Worm (Caenorhabditis elegans): ENCODE results near the gene hhat-2.
A peak's percentile ranks its signal among the peaks of the same experiment; 100 is the strongest.
"Not testable (repeated sequence)": the region's sequence is repeated elsewhere in the genome, so short reads cannot be mapped to it uniquely, and the experiment has no call there.

Gene hhat-2

DNA sequence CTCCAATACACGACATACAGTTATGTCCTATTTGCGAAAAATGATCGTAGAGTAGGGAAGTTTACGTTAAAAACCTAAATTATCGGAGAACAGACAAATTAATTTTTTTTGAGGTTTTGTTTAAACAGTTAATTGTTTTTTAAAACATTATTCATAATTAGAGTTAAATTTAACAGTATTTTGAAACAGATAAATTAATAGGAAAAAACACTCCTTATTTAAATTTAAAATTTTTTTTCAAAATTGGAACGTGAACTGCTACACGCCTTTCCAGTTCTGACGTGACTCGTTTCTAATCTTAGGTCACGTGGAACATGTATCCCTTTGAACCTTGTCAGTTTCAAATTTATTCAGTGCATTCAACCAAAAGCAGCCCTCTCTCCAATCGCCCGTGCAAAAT, 24.8 kb upstream of the hhat-2 start, which contains the start of gene Y57G11C.52:
Gene Y57G11C.52, plus strand, starts transcription at position 301 of the 400 bp plus-strand sequence.
- TF ChIP-seq ref-1 (GFP tag; conservative IDR thresholded peaks at IDR 0.05) (no peak), tab-1 (GFP tag; IDR thresholded peaks at IDR 0.05) (no peak), klf-2 (GFP tag; conservative IDR thresholded peaks at IDR 0.05) (no peak), flt-1 (GFP tag; IDR thresholded peaks at IDR 0.05) (no peak)

DNA sequence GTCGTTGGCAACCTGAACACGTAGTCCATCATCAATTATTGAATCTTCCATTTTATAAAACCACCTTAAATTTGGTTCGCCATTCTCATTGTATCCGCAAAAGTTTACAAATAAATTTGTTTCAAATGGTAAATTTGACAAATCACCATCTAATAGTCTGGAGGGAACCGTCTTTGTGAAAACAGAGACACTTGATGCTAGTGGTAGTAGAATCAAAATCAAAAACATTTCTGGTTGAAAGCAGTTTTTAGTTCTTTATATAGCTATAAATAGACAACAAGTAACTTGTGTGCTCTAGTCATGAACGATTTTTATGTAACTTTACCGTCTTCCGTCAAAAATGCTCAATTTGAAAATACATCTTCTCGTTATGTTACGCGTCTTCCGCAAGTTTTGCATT, 14.1 kb upstream of the hhat-2 start, which contains the start of gene Y57G11C.20:
Gene Y57G11C.20, plus strand, starts transcription at position 301 of the 400 bp plus-strand sequence.
- TF ChIP-seq ref-1 (GFP tag; conservative IDR thresholded peaks at IDR 0.05); med-1 (GFP tag; optimal IDR thresholded peaks at IDR 0.05; ENCODE audit: insufficient read depth); tab-1 (GFP tag; IDR thresholded peaks at IDR 0.05): not testable (repeated sequence)

DNA sequence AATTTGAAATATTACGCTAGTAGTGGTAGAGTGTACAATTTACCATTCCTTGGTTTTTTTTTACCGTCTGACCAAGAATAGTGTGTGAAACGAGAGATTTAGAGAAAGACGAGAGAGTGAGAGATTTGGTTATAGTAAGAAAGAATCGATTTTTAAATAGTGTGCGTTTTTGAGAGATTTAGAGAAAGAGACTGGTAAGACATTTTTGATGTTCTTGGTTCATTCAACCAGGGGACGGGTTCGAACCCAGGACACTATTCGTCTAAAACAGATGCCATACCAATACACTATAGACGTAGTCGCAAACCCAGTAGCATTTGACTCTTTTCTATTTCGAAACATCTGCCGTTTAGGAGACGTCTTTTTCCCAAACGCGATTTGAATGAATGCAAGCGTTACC, 9.2 kb upstream of the hhat-2 start:
- TF ChIP-seq klf-2 (GFP tag; conservative IDR thresholded peaks at IDR 0.05) (peak; percentile 82), tab-1 (GFP tag; IDR thresholded peaks at IDR 0.05) (peak; percentile 89), ztf-29 (GFP tag; IDR thresholded peaks at IDR 0.05) (peak; percentile 89), cog-1 (tag; optimal IDR thresholded peaks at IDR 0.05) (peak; percentile 85), T22C8.4 (GFP tag; IDR thresholded peaks at IDR 0.05) (peak; percentile 91), flt-1 (GFP tag; IDR thresholded peaks at IDR 0.05) (peak; percentile 92), med-1 (GFP tag; optimal IDR thresholded peaks at IDR 0.05; ENCODE audit: insufficient read depth) (peak; percentile 34), ztf-23 (GFP tag; IDR thresholded peaks at IDR 0.05) (peak; percentile 89), ref-1 (GFP tag; conservative IDR thresholded peaks at IDR 0.05) (no peak; the same call in 1 of the 2 replicates)

DNA sequence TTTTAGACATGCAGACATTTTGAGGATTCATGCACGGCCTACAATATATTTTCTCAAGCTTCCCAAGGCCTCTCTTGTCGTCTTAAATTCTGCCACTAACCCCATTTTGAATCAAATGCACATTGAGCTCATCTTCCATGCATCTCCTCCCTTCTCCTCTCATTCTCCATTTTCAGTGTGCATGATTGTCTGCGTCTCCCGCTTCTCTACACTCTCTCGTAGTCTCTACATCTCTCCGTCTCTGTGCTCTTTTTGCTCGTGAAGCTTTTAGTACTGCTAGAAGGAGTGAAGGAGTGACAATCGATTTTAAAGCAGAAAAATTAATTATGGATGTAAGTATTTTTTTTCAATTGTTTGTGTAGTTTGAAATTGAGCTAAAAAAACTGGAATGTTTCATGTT, 8.0 kb upstream of the hhat-2 start, which contains the start of gene Y57G11C.22:
Gene Y57G11C.22, plus strand, starts transcription at position 327 of the 400 bp plus-strand sequence.
- TF ChIP-seq klf-2 (GFP tag; conservative IDR thresholded peaks at IDR 0.05) (no peak), ref-1 (GFP tag; conservative IDR thresholded peaks at IDR 0.05) (no peak), T22C8.4 (GFP tag; IDR thresholded peaks at IDR 0.05) (no peak), tab-1 (GFP tag; IDR thresholded peaks at IDR 0.05) (no peak), ztf-23 (GFP tag; IDR thresholded peaks at IDR 0.05) (no peak), flt-1 (GFP tag; IDR thresholded peaks at IDR 0.05) (no peak), med-1 (GFP tag; optimal IDR thresholded peaks at IDR 0.05; ENCODE audit: insufficient read depth) (no peak), cog-1 (tag; optimal IDR thresholded peaks at IDR 0.05) (no peak), ztf-29 (GFP tag; IDR thresholded peaks at IDR 0.05) (no peak)

- no peak for TF ChIP-seq ref-1 (GFP tag; conservative IDR thresholded peaks at IDR 0.05)
- TF ChIP-seq tab-1 (GFP tag; IDR thresholded peaks at IDR 0.05): no peak
- TF ChIP-seq cog-1 (tag; optimal IDR thresholded peaks at IDR 0.05): no peak
- no peak for TF ChIP-seq ztf-23 (GFP tag; IDR thresholded peaks at IDR 0.05)
- no peak for TF ChIP-seq ztf-29 (GFP tag; IDR thresholded peaks at IDR 0.05)
- no peak for TF ChIP-seq flt-1 (GFP tag; IDR thresholded peaks at IDR 0.05)
- no peak for TF ChIP-seq T22C8.4 (GFP tag; IDR thresholded peaks at IDR 0.05)
- TF ChIP-seq klf-2 (GFP tag; conservative IDR thresholded peaks at IDR 0.05): no peak
- no peak for TF ChIP-seq med-1 (GFP tag; optimal IDR thresholded peaks at IDR 0.05; ENCODE audit: insufficient read depth)
These were observed 4.6 kb upstream of the hhat-2 start for ce11 chrIV:14833537-14833936.

- TF ChIP-seq klf-2 (GFP tag; conservative IDR thresholded peaks at IDR 0.05): no peak
- no peak for TF ChIP-seq ztf-23 (GFP tag; IDR thresholded peaks at IDR 0.05)
These were observed 708 bp downstream of the hhat-2 start for ce11 chrIV:14828218-14828617.

ce11 chrIV:14826151-14826757, 2.7 kb downstream of the hhat-2 start:
- TF ChIP-seq ref-1 (GFP tag; conservative IDR thresholded peaks at IDR 0.05): no peak
- TF ChIP-seq ztf-29 (GFP tag; IDR thresholded peaks at IDR 0.05): no peak
- TF ChIP-seq T22C8.4 (GFP tag; IDR thresholded peaks at IDR 0.05): no peak
- TF ChIP-seq med-1 (GFP tag; optimal IDR thresholded peaks at IDR 0.05; ENCODE audit: insufficient read depth): no peak
- TF ChIP-seq cog-1 (tag; optimal IDR thresholded peaks at IDR 0.05): no peak
- TF ChIP-seq klf-2 (GFP tag; conservative IDR thresholded peaks at IDR 0.05): no peak
- no peak for TF ChIP-seq ztf-23 (GFP tag; IDR thresholded peaks at IDR 0.05)
- no peak for TF ChIP-seq tab-1 (GFP tag; IDR thresholded peaks at IDR 0.05)
- no peak for TF ChIP-seq flt-1 (GFP tag; IDR thresholded peaks at IDR 0.05)

- TF ChIP-seq ref-1 (GFP tag; conservative IDR thresholded peaks at IDR 0.05) (no peak), ztf-29 (GFP tag; IDR thresholded peaks at IDR 0.05) (no peak), T22C8.4 (GFP tag; IDR thresholded peaks at IDR 0.05) (no peak), med-1 (GFP tag; optimal IDR thresholded peaks at IDR 0.05; ENCODE audit: insufficient read depth) (no peak), tab-1 (GFP tag; IDR thresholded peaks at IDR 0.05) (no peak), cog-1 (tag; optimal IDR thresholded peaks at IDR 0.05) (no peak), klf-2 (GFP tag; conservative IDR thresholded peaks at IDR 0.05) (no peak), ztf-23 (GFP tag; IDR thresholded peaks at IDR 0.05) (no peak)
These were observed 3.5 kb downstream of the hhat-2 start, which contains the start of gene rps-18 for ce11 chrIV:14825379-14825778. Gene rps-18, plus strand, starts transcription at chrIV:14825679.

DNA sequence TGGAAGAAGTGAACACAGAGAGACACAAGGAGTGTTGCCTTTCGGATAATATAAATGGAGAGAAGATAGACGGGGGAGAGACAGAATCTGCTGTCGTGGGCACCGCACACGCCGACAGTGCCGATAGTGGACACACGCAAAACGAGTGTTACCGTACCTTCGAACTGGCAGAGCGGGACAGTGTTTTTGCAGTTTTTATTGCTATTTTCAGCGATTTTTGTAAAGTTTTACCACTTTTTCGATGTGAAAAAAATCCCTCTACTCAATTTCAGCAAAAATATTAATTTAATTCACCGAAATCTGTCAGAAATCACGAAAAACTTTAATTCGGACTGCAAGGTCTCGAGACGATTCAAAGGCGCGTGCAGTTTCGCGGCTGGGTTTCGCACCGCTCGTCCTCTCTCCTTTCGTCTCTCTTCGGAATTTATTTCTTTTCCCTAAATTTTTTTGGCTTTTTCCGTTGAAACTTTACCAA, 4.0 kb downstream of the hhat-2 start, which contains the start of gene sec-61.A:
Gene sec-61.A, minus strand, starts transcription at position 387 of the 475 bp plus-strand sequence.
- TF ChIP-seq cog-1 (tag; optimal IDR thresholded peaks at IDR 0.05): peak; percentile 78
- TF ChIP-seq klf-2 (GFP tag; conservative IDR thresholded peaks at IDR 0.05): no peak
- 0 out of 2 replicates have a peak, but pooled peaks have one; percentile 13 for TF ChIP-seq flt-1 (GFP tag; IDR thresholded peaks at IDR 0.05)

DNA sequence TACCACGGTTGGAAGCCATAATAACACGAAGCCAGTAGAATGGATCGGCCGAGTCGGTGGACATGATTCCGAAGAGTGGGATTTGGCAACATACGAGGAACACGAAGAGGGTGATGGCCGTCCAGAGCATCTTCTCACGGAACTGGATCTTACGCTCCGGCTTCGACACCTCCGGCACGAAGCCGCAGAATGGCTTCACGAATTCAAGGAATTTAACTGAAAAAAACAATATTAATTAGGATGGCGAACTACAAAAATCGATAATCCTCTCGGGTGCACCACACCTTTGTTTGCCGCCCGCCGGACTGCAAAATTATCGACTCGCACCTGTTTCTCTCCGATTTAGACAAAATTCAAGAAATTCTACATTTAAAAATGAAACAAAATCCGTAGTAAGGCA, 4.7 kb downstream of the hhat-2 start:
- TF ChIP-seq med-1 (GFP tag; optimal IDR thresholded peaks at IDR 0.05; ENCODE audit: insufficient read depth) (no peak), ztf-29 (GFP tag; IDR thresholded peaks at IDR 0.05) (no peak), klf-2 (GFP tag; conservative IDR thresholded peaks at IDR 0.05) (no peak), T22C8.4 (GFP tag; IDR thresholded peaks at IDR 0.05) (peak; percentile 40; the same call in 1 of the 2 replicates)

Measured in whole organism, midembryonic.